Fruit fly (Drosophila melanogaster) whole organism, embryonic: ENCODE measurements around the gene SuUR.

Source experiments
- Atf3 ChIP-seq: fragments of 200-800 bp; sonication (Bioruptor generic); optimal IDR thresholded peaks from 3 replicates; lab custom pipeline; 2016; ENCODE audit warnings: missing biosample characterization, missing genetic modification characterization
- Awh ChIP-seq: fragments of 200-800 bp; sonication (Bioruptor generic); IDR thresholded peaks from 2 replicates; pipeline ENCODE4, ENCODE4 v1.3.6; 2022; ENCODE audit warnings: missing biosample characterization, missing genetic modification characterization
- CG10147 ChIP-seq: fragments of 200-800 bp; sonication (Bioruptor generic); optimal IDR thresholded peaks from 2 replicates; lab custom pipeline; 2019; ENCODE audit warnings: missing biosample characterization, mild to moderate bottlenecking, missing genetic modification characterization, moderate library complexity
- CG10209 ChIP-seq: fragments of 200-800 bp; sonication (Bioruptor generic); optimal IDR thresholded peaks from 3 replicates; lab custom pipeline; 2017; ENCODE audit warnings: missing biosample characterization, mild to moderate bottlenecking, missing genetic modification characterization, missing genetic modification reagents
- CG10267 ChIP-seq: fragments of 200-800 bp; sonication (Bioruptor generic); optimal IDR thresholded peaks from 2 replicates; lab custom pipeline; 2018; ENCODE audit warnings: missing biosample characterization, mild to moderate bottlenecking, missing genetic modification characterization, moderate library complexity
- CG10431 ChIP-seq: fragments of 200-800 bp; sonication (Bioruptor generic); optimal IDR thresholded peaks from 3 replicates; lab custom pipeline; 2018; ENCODE audit warnings: missing biosample characterization, mild to moderate bottlenecking, missing genetic modification characterization
- CG10959 ChIP-seq: fragments of 200-800 bp; sonication (Bioruptor generic); IDR thresholded peaks from 2 replicates; pipeline ENCODE4 v1.3.6; 2022; ENCODE audit warnings: missing biosample characterization, missing genetic modification characterization
- CG12104 ChIP-seq: fragments of 200-800 bp; sonication (Bioruptor generic); optimal IDR thresholded peaks from 3 replicates; lab custom pipeline; 2016; ENCODE audit warnings: missing biosample characterization, missing genetic modification characterization
- CG13287 ChIP-seq: fragments of 200-800 bp; sonication (Bioruptor generic); IDR thresholded peaks from 2 replicates; pipeline ENCODE4 v1.3.6; 2022; ENCODE audit warnings: missing biosample characterization, missing genetic modification characterization; ENCODE audit not compliant: partially characterized antibody
- CG14441 ChIP-seq: fragments of 200-800 bp; sonication (Bioruptor generic); IDR thresholded peaks from 2 replicates; pipeline ENCODE4 v1.3.6; 2022; ENCODE audit warnings: missing biosample characterization, missing genetic modification characterization
- CG18599 ChIP-seq: fragments of 200-800 bp; sonication (Bioruptor generic); optimal IDR thresholded peaks from 3 replicates; lab custom pipeline; 2017; ENCODE audit warnings: missing biosample characterization, missing genetic modification characterization, mild to moderate bottlenecking, moderate library complexity, missing genetic modification reagents
- CG2120 ChIP-seq: fragments of 200-800 bp; sonication (Bioruptor generic); optimal IDR thresholded peaks from 3 replicates; lab custom pipeline; 2016; ENCODE audit warnings: missing biosample characterization, missing genetic modification characterization
- CG3065 ChIP-seq: fragments of 200-800 bp; sonication (Bioruptor generic); optimal IDR thresholded peaks from 2 replicates; lab custom pipeline; 2016; ENCODE audit warnings: missing biosample characterization, missing genetic modification characterization
- CG31441 ChIP-seq: fragments of 200-800 bp; sonication (Bioruptor generic); IDR thresholded peaks from 2 replicates; pipeline ENCODE4 v1.3.6; 2022; ENCODE audit warnings: missing biosample characterization, missing genetic modification characterization
- CG3838 ChIP-seq: fragments of 200-800 bp; sonication (Bioruptor generic); optimal IDR thresholded peaks from 3 replicates; lab custom pipeline; 2016; ENCODE audit warnings: missing biosample characterization, missing genetic modification characterization
- CG3847 ChIP-seq: fragments of 200-800 bp; sonication (Bioruptor generic); IDR thresholded peaks from 2 replicates; pipeline ENCODE4 v1.3.6; 2022; ENCODE audit warnings: missing biosample characterization, missing genetic modification characterization
- CG3995 ChIP-seq: fragments of 200-800 bp; sonication (Bioruptor generic); optimal IDR thresholded peaks from 3 replicates; lab custom pipeline; 2016; ENCODE audit warnings: missing biosample characterization, missing genetic modification characterization
- CG5245 ChIP-seq: fragments of 200-800 bp; sonication (Bioruptor generic); optimal IDR thresholded peaks from 3 replicates; lab custom pipeline; 2016; ENCODE audit warnings: missing biosample characterization, missing genetic modification characterization
- CG6654 ChIP-seq: fragments of 200-800 bp; sonication (Bioruptor generic); optimal IDR thresholded peaks from 2 replicates; lab custom pipeline; 2017; ENCODE audit warnings: missing biosample characterization, mild to moderate bottlenecking, missing genetic modification characterization
- CG7372 ChIP-seq: fragments of 200-800 bp; sonication (Bioruptor generic); IDR thresholded peaks from 2 replicates; pipeline ENCODE4 v1.3.6; 2022; ENCODE audit warnings: missing biosample characterization, missing genetic modification characterization
- CG7745 ChIP-seq: fragments of 200-800 bp; sonication (Bioruptor generic); optimal IDR thresholded peaks from 2 replicates; lab custom pipeline; 2018; ENCODE audit warnings: missing biosample characterization, mild to moderate bottlenecking, missing genetic modification characterization, moderate library complexity
- CG8359 ChIP-seq: fragments of 200-800 bp; sonication (Bioruptor generic); optimal IDR thresholded peaks from 2 replicates; lab custom pipeline; 2017; ENCODE audit warnings: missing biosample characterization, mild to moderate bottlenecking, missing genetic modification characterization, borderline replicate concordance
- CG9932 ChIP-seq: fragments of 200-800 bp; sonication (Bioruptor generic); IDR thresholded peaks from 2 replicates; pipeline ENCODE4 v1.3.6; 2022; ENCODE audit warnings: missing biosample characterization, missing genetic modification characterization
- D ChIP-seq, 2 experiments: fragments of 200-800 bp in 1 of 2; fragments of >200 bp in 1 of 2; sonication (Bioruptor generic) in 1 of 2; optimal IDR thresholded peaks; 2 replicates in 1 of 2; 3 replicates in 1 of 2; lab custom pipeline; 2017; ENCODE audit warnings: mild to moderate bottlenecking in 1 of 2, missing biosample characterization in 1 of 2, missing genetic modification characterization in 1 of 2, missing genetic modification reagents in 1 of 2
- D19A ChIP-seq: fragments of 200-800 bp; optimal IDR thresholded peaks from 3 replicates; lab custom pipeline; 2019; ENCODE audit warnings: missing biosample characterization, mild to moderate bottlenecking, missing genetic modification characterization, moderate library complexity
- GATAe ChIP-seq: fragments of 200-800 bp; sonication (Bioruptor generic); conservative IDR thresholded peaks from 2 replicates; pipeline ENCODE4 v1.3.6; 2022; ENCODE audit warnings: missing biosample characterization, missing genetic modification characterization
- Hr39 ChIP-seq: fragments of >200 bp; optimal IDR thresholded peaks from 2 replicates; lab custom pipeline; 2017
- Jarid2 ChIP-seq: fragments of 200-800 bp; sonication (Bioruptor generic); optimal IDR thresholded peaks from 3 replicates; lab custom pipeline; 2017; ENCODE audit warnings: mild to moderate bottlenecking, missing biosample characterization, missing genetic modification reagents, missing genetic modification characterization
- Meics ChIP-seq: fragments of 200-800 bp; sonication (Bioruptor generic); optimal IDR thresholded peaks from 2 replicates; lab custom pipeline; 2017; ENCODE audit warnings: missing biosample characterization, mild to moderate bottlenecking, missing genetic modification characterization
- NK7.1 ChIP-seq: fragments of 200-800 bp; sonication (Bioruptor generic); optimal IDR thresholded peaks from 3 replicates; lab custom pipeline; 2016; ENCODE audit warnings: missing biosample characterization, missing genetic modification characterization
- Oli ChIP-seq: fragments of 200-800 bp; sonication (Bioruptor generic); optimal IDR thresholded peaks from 2 replicates; lab custom pipeline; 2018; ENCODE audit warnings: missing biosample characterization, mild to moderate bottlenecking, missing genetic modification characterization, moderate library complexity
- ac ChIP-seq: fragments of 200-800 bp; sonication (Bioruptor generic); optimal IDR thresholded peaks from 3 replicates; lab custom pipeline; 2017; ENCODE audit warnings: missing biosample characterization, mild to moderate bottlenecking, missing genetic modification characterization
- az2 ChIP-seq: fragments of 200-800 bp; sonication (Bioruptor generic); optimal IDR thresholded peaks from 3 replicates; lab custom pipeline; 2016; ENCODE audit warnings: missing biosample characterization, missing genetic modification characterization
- bsh ChIP-seq, 2 experiments: fragments of 200-800 bp; sonication (Bioruptor generic); optimal IDR thresholded peaks; 2 replicates each; lab custom pipeline; 2017 to 2018; ENCODE audit warnings: mild to moderate bottlenecking in 2 of 2, missing biosample characterization in 2 of 2, missing genetic modification characterization in 2 of 2, moderate library complexity in 1 of 2
- cato ChIP-seq: fragments of 200-800 bp; sonication (Bioruptor generic); optimal IDR thresholded peaks from 2 replicates; lab custom pipeline; 2016; ENCODE audit warnings: missing biosample characterization, missing genetic modification characterization, borderline replicate concordance
- dimm ChIP-seq: fragments of 200-800 bp; sonication (Bioruptor generic); IDR thresholded peaks from 2 replicates; pipeline ENCODE4 v1.3.6; 2022; ENCODE audit warnings: missing biosample characterization, missing genetic modification characterization
- dm ChIP-seq: fragments of 200-800 bp; sonication (Bioruptor generic); optimal IDR thresholded peaks from 3 replicates; lab custom pipeline; 2016; ENCODE audit warnings: missing biosample characterization, missing genetic modification characterization
- grau ChIP-seq: fragments of 200-800 bp; optimal IDR thresholded peaks from 3 replicates; lab custom pipeline; 2019; ENCODE audit warnings: missing biosample characterization, mild to moderate bottlenecking, missing genetic modification characterization, moderate library complexity
- ind ChIP-seq: fragments of 200-800 bp; sonication (Bioruptor generic); optimal IDR thresholded peaks from 3 replicates; lab custom pipeline; 2016; ENCODE audit warnings: missing biosample characterization, missing genetic modification characterization
- insv ChIP-seq, 2 experiments: fragments of 200-800 bp; sonication (Bioruptor generic); optimal IDR thresholded peaks; 3 replicates each; lab custom pipeline; 2016 to 2018; ENCODE audit warnings: missing biosample characterization in 2 of 2, missing genetic modification characterization in 2 of 2
- kah ChIP-seq: fragments of 200-800 bp; sonication (Bioruptor generic); optimal IDR thresholded peaks from 2 replicates; lab custom pipeline; 2018; ENCODE audit warnings: missing biosample characterization, mild to moderate bottlenecking, missing genetic modification characterization
- knrl ChIP-seq: fragments of 200-800 bp; sonication (Bioruptor generic); IDR thresholded peaks from 3 replicates; pipeline ENCODE4 v1.3.6; 2022; ENCODE audit warnings: missing biosample characterization, missing genetic modification characterization; ENCODE audit not compliant: partially characterized antibody
- mirr ChIP-seq: fragments of 200-800 bp; sonication (Bioruptor generic); optimal IDR thresholded peaks from 3 replicates; lab custom pipeline; 2018; ENCODE audit warnings: missing biosample characterization, mild to moderate bottlenecking, missing genetic modification characterization
- nerfin-2 ChIP-seq: fragments of 200-800 bp; sonication (Bioruptor generic); IDR thresholded peaks from 2 replicates; pipeline ENCODE4 v1.3.6; 2022; ENCODE audit warnings: missing biosample characterization, missing genetic modification characterization; ENCODE audit not compliant: partially characterized antibody
- pnt ChIP-seq: fragments of 200-800 bp; sonication (Bioruptor generic); optimal IDR thresholded peaks from 3 replicates; lab custom pipeline; 2016; ENCODE audit warnings: missing biosample characterization, missing genetic modification characterization
- sens-2 ChIP-seq: fragments of 200-800 bp; sonication (Bioruptor generic); IDR thresholded peaks from 2 replicates; pipeline ENCODE4 v1.3.6; 2022; ENCODE audit warnings: missing biosample characterization, missing genetic modification characterization
- ssp ChIP-seq: fragments of 200-800 bp; sonication (Bioruptor generic); IDR thresholded peaks from 2 replicates; pipeline ENCODE4 v1.3.6; 2022; ENCODE audit warnings: missing biosample characterization, missing genetic modification characterization
- trh ChIP-seq: fragments of 200-800 bp; sonication (Bioruptor generic); optimal IDR thresholded peaks from 2 replicates; lab custom pipeline; 2016; ENCODE audit warnings: missing biosample characterization, missing genetic modification characterization
- ttk ChIP-seq: fragments of 200-800 bp; sonication (Bioruptor generic); IDR thresholded peaks from 2 replicates; pipeline ENCODE4 v2.1.2; 2022; ENCODE audit warnings: missing biosample characterization, missing genetic modification characterization
- tx ChIP-seq: fragments of 200-800 bp; sonication (Bioruptor generic); optimal IDR thresholded peaks from 2 replicates; lab custom pipeline; 2016; ENCODE audit warnings: missing biosample characterization, missing genetic modification characterization
- z ChIP-seq: fragments of 200-800 bp; sonication (Bioruptor generic); IDR thresholded peaks from 3 replicates; pipeline ENCODE4 v1.3.6; 2022; ENCODE audit warnings: missing biosample characterization, missing genetic modification characterization

The SuUR gene

DNA sequence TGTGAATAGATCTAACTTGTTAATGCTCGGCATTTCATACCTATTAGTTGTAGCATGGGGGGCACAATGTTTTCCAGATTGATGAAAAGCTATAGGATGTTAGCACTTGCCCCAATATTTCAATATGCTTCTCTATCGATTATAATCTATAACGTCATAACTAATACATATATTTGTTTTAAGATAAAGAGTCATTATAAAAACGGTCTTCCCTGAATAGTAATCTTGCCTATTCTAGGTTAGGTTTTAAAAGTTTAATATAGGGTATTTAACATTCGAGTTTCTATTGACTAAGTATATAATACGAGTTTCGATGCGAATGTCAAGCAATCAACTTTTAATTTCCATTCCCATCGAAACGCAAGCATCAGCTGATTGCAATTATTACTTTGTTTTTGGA is 3.6 kb upstream of the SuUR start, which contains the start of the genes CG6321 and Blos2:
Gene CG6321 (minus strand): TSS at position 25 of the 400 bp plus-strand sequence.
Gene Blos2 (plus strand): TSS at position 372 of the 400 bp plus-strand sequence.
- peak; percentile 70 for TF ChIP-seq CG10209 (GFP tag; lab: Kevin White, UChicago)
- TF ChIP-seq Hr39 (lab: Kevin White, UChicago), result no peak
- TF ChIP-seq grau (tag; lab: Kevin White, UChicago), result peak; percentile 85
- TF ChIP-seq CG8359 (GFP tag; lab: Kevin White, UChicago), result peak; percentile 30
- no peak for TF ChIP-seq ssp (GFP tag; lab: Robert Waterston, UW)
- TF ChIP-seq Meics, result peak; percentile 85
- TF ChIP-seq NK7.1, result peak; percentile 25
- TF ChIP-seq sens-2 (GFP tag; lab: Robert Waterston, UW), result no peak
- TF ChIP-seq GATAe (GFP tag; lab: Robert Waterston, UW), result peak; percentile 55; the same call in 1 of the 2 replicates
- TF ChIP-seq CG10959 (GFP tag; lab: Robert Waterston, UW), result peak; percentile 27; the same call in 1 of the 2 replicates
- peak; percentile 75 for TF ChIP-seq CG14441
- TF ChIP-seq CG31441 (GFP tag; lab: Robert Waterston, UW), result peak; percentile 84
- TF ChIP-seq insv (GFP tag; optimal IDR thresholded peaks at IDR 0.05; lab: Kevin White, UChicago), result no peak
- no peak for TF ChIP-seq knrl (GFP tag; lab: Robert Waterston, UW)
- TF ChIP-seq dm (GFP tag; lab: Kevin White, UChicago), result no peak
- no peak; the same call in 1 of the 2 replicates for TF ChIP-seq Awh (GFP tag; lab: Robert Waterston, UW)
- TF ChIP-seq D19A (tag; lab: Kevin White, UChicago), result peak; percentile 93
- TF ChIP-seq CG7745, result no peak
- TF ChIP-seq cato (GFP tag; lab: Kevin White, UChicago), result no peak
- no peak for TF ChIP-seq ac (GFP tag; lab: Kevin White, UChicago)
- no peak for TF ChIP-seq CG10431 (GFP tag; lab: Kevin White, UChicago)
- no peak for TF ChIP-seq Jarid2 (GFP tag; lab: Kevin White, UChicago)
- TF ChIP-seq CG12104 (GFP tag; lab: Kevin White, UChicago), result peak; percentile 68
- TF ChIP-seq CG9932 (GFP tag; lab: Robert Waterston, UW), result peak; percentile 50
- TF ChIP-seq bsh (GFP tag; optimal IDR thresholded peaks at IDR 0.05; lab: Kevin White, UChicago), result peak; percentile 54 to 80
- TF ChIP-seq CG3847 (GFP tag; lab: Robert Waterston, UW), result peak; percentile 53; the same call in 1 of the 2 replicates
- TF ChIP-seq ind (GFP tag; lab: Kevin White, UChicago), result peak; percentile 75
- peak; percentile 21 for TF ChIP-seq CG6654
- no peak for TF ChIP-seq z (GFP tag; lab: Robert Waterston, UW)
- TF ChIP-seq CG18599 (GFP tag; lab: Kevin White, UChicago), result peak; percentile 85
- no peak for TF ChIP-seq CG3065 (GFP tag; lab: Kevin White, UChicago)
- no peak for TF ChIP-seq CG3995
- no peak for TF ChIP-seq D (optimal IDR thresholded peaks at IDR 0.05; lab: Kevin White, UChicago)
- TF ChIP-seq D (GFP tag; optimal IDR thresholded peaks at IDR 0.05; lab: Kevin White, UChicago), result peak; percentile 61
- TF ChIP-seq dimm, result no peak
- no peak for TF ChIP-seq CG7372 (GFP tag; lab: Robert Waterston, UW)
- TF ChIP-seq pnt, result peak; percentile 39
- peak; percentile 39 for TF ChIP-seq CG5245 (GFP tag; lab: Kevin White, UChicago)
- peak; percentile 82 for TF ChIP-seq CG2120 (GFP tag; lab: Kevin White, UChicago)
- TF ChIP-seq CG13287 (GFP tag; lab: Robert Waterston, UW), result 0 out of 2 replicates have a peak, but pooled peaks have one; percentile 14
- no peak for TF ChIP-seq trh (GFP tag; lab: Kevin White, UChicago)
- peak; percentile 33 for TF ChIP-seq kah (GFP tag; lab: Kevin White, UChicago)
- peak; percentile 66 for TF ChIP-seq az2
- TF ChIP-seq Oli, result peak; percentile 78
- no peak for TF ChIP-seq nerfin-2 (GFP tag; lab: Robert Waterston, UW)
- TF ChIP-seq CG10147, result peak; percentile 83
- TF ChIP-seq ttk (GFP tag; lab: Robert Waterston, UW), result peak; percentile 55
- TF ChIP-seq tx (GFP tag; lab: Kevin White, UChicago), result peak; percentile 3
- TF ChIP-seq Atf3 (GFP tag; lab: Kevin White, UChicago), result no peak
- peak; percentile 81 for TF ChIP-seq CG10267 (tag; lab: Kevin White, UChicago)
- peak; percentile 4 for TF ChIP-seq mirr (GFP tag; lab: Kevin White, UChicago)
- peak; percentile 37 for TF ChIP-seq CG3838 (GFP tag; lab: Kevin White, UChicago)
